Fruit fly (Drosophila melanogaster): ENCODE measurements around the gene CG9593.
A peak's percentile ranks its signal among the peaks of the same experiment; 100 is the strongest.

CG9593 gene

dm6 chr3R:15816276-15816675 is 14.2 kb downstream of the CG9593 start (continued):
- TF ChIP-seq danr (GFP tag; IDR thresholded peaks at IDR 0.05) (no peak), bsh (GFP tag; optimal IDR thresholded peaks at IDR 0.05) (no peak), B-H1 (GFP tag; IDR thresholded peaks at IDR 0.05) (peak; percentile 16; the same call in 1 of the 3 replicates), pfk (GFP tag; optimal IDR thresholded peaks at IDR 0.05) (no peak), gro (GFP tag; optimal IDR thresholded peaks at IDR 0.05) (no peak), Dp (GFP tag; optimal IDR thresholded peaks at IDR 0.05) (no peak), her (GFP tag; optimal IDR thresholded peaks at IDR 0.05) (no peak), Hey (tag; optimal IDR thresholded peaks at IDR 0.05) (no peak), corto (GFP tag; optimal IDR thresholded peaks at IDR 0.05) (no peak), Dek (tag; optimal IDR thresholded peaks at IDR 0.05) (no peak), nau (GFP tag; optimal IDR thresholded peaks at IDR 0.05) (no peak), dmrt99B (tag; optimal IDR thresholded peaks at IDR 0.05) (no peak), slbo (GFP tag; IDR thresholded peaks at IDR 0.05) (no peak), lab (GFP tag; optimal IDR thresholded peaks at IDR 0.05) (no peak), CG16813 (GFP tag; IDR thresholded peaks at IDR 0.05; ENCODE audit: partially characterized antibody) (no peak), HLH3B (GFP tag; IDR thresholded peaks at IDR 0.05) (no peak), trem (tag; optimal IDR thresholded peaks at IDR 0.05) (no peak), CG4820 (GFP tag; optimal IDR thresholded peaks at IDR 0.05) (peak; percentile 17), CG9797 (GFP tag; optimal IDR thresholded peaks at IDR 0.05) (no peak), Dfd (GFP tag; optimal IDR thresholded peaks at IDR 0.05) (no peak), Fer1 (GFP tag; optimal IDR thresholded peaks at IDR 0.05) (no peak), Sin3A (optimal IDR thresholded peaks at IDR 0.05) (no peak), ac (GFP tag; optimal IDR thresholded peaks at IDR 0.05) (no peak), Rx (GFP tag; IDR thresholded peaks at IDR 0.05) (peak; percentile 47; the same call in 1 of the 2 replicates), seq (GFP tag; IDR thresholded peaks at IDR 0.05) (no peak), gcm2 (GFP tag; optimal IDR thresholded peaks at IDR 0.05) (no peak), CG31441 (GFP tag; IDR thresholded peaks at IDR 0.05) (no peak), CG1529 (GFP tag; optimal IDR thresholded peaks at IDR 0.05) (no peak), gem (tag; optimal IDR thresholded peaks at IDR 0.05) (peak; percentile 53), CG6272 (GFP tag; IDR thresholded peaks at IDR 0.05) (no peak), NC2β (GFP tag; optimal IDR thresholded peaks at IDR 0.05) (no peak), ranshi (GFP tag; IDR thresholded peaks at IDR 0.05) (no peak), CG3847 (GFP tag; IDR thresholded peaks at IDR 0.05) (no peak), Dip2 (GFP tag; IDR thresholded peaks at IDR 0.05) (no peak), Ptx1 (GFP tag; IDR thresholded peaks at IDR 0.05) (0 out of 2 replicates have a peak, but pooled peaks have one; percentile 22), fd102C (GFP tag; optimal IDR thresholded peaks at IDR 0.05) (no peak), CTCF (GFP tag; optimal IDR thresholded peaks at IDR 0.05) (no peak), tx (GFP tag; optimal IDR thresholded peaks at IDR 0.05) (no peak), CG9215 (GFP tag; IDR thresholded peaks at IDR 0.05) (no peak), ewg (GFP tag; optimal IDR thresholded peaks at IDR 0.05) (no peak), br (optimal IDR thresholded peaks at IDR 0.05) (no peak), NFAT (GFP tag; IDR thresholded peaks at IDR 0.05) (no peak), gt (GFP tag; IDR thresholded peaks at IDR 0.05) (no peak), CG18764 (GFP tag; optimal IDR thresholded peaks at IDR 0.05) (no peak), zf30C (GFP tag; optimal IDR thresholded peaks at IDR 0.05) (no peak), tin (GFP tag; optimal IDR thresholded peaks at IDR 0.05) (no peak), CG18476 (GFP tag; optimal IDR thresholded peaks at IDR 0.05) (no peak), sqz (GFP tag; optimal IDR thresholded peaks at IDR 0.05) (no peak), Lhr (GFP tag; optimal IDR thresholded peaks at IDR 0.05) (no peak), CG1024 (GFP tag; IDR thresholded peaks at IDR 0.05) (0 out of 2 replicates have a peak, but pooled peaks have one; percentile 16), gsb-n (tag; optimal IDR thresholded peaks at IDR 0.05) (no peak), CG13287 (GFP tag; IDR thresholded peaks at IDR 0.05; ENCODE audit: partially characterized antibody) (no peak), CG9609 (GFP tag; optimal IDR thresholded peaks at IDR 0.05) (no peak), klu (GFP tag; IDR thresholded peaks at IDR 0.05) (no peak)
